Worm (Caenorhabditis elegans): Measurements from ENCODE around the gene coq-3.

Gene coq-3

ce11 chrIV:14769218-14769835 is 26.8 kb downstream of the coq-3 start, which contains the start of gene Y57G11C.43:
Y57G11C.43 (plus strand) TSS chrIV:14769441.
- no peak for TF ChIP-seq ets-7 (tag; optimal IDR thresholded peaks at IDR 0.05)
- no peak for TF ChIP-seq flt-1 (GFP tag; IDR thresholded peaks at IDR 0.05)
- no peak for TF ChIP-seq sea-1 (GFP tag; conservative IDR thresholded peaks at IDR 0.05)
- TF ChIP-seq pes-1 (GFP tag; IDR thresholded peaks at IDR 0.05), result no peak
- TF ChIP-seq tra-4 (tag; optimal IDR thresholded peaks at IDR 0.05), result no peak
- no peak for TF ChIP-seq tbx-37 (GFP tag; conservative IDR thresholded peaks at IDR 0.05)
- TF ChIP-seq scrt-1 (GFP tag; IDR thresholded peaks at IDR 0.05), result no peak

DNA sequence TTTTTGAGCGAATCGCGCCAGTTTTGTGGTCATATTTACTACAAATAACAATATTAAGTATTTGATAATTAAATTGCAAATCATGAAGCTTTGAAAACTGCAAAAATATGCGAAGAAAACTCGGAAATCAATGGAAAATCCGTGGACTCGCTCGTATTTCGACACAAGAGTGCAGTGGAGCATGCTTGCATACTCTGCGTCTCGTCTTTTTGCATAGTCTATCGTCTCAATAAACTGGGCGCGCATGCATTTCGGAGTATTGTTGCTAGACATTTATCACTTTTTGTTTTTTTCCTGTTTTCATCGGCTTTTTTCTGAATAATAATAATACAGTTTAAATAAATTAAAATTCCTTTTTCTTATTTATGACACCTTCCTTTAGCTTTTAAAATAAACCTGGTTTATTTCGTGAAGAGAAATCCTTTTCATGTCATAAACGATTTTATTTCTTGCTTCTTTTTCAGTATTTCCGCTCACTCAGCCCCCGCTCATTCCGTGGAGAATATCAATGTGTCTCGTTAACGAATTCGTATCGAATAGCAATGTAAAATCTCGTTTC is 28.4 kb downstream of the coq-3 start, which contains the start of the genes mrps-7 and Y57G11C.3:
TSS of gene mrps-7 (minus strand) at position 38 of the 559 bp plus-strand sequence.
TSS of gene Y57G11C.3 (plus strand) at position 509 of the 559 bp plus-strand sequence.
- TF ChIP-seq ets-7 (tag; optimal IDR thresholded peaks at IDR 0.05), result no peak
- TF ChIP-seq F13C5.2 (tag; optimal IDR thresholded peaks at IDR 0.05), result peak; percentile 83
- TF ChIP-seq hmbx-1 (tag; optimal IDR thresholded peaks at IDR 0.05), result no peak
- TF ChIP-seq hmg-4 (GFP tag; optimal IDR thresholded peaks at IDR 0.05), result peak; percentile 0
- TF ChIP-seq aly-1 (tag; optimal IDR thresholded peaks at IDR 0.05), result no peak
- no peak for TF ChIP-seq tbx-37 (GFP tag; conservative IDR thresholded peaks at IDR 0.05)
- no peak for TF ChIP-seq pes-1 (GFP tag; IDR thresholded peaks at IDR 0.05)

DNA sequence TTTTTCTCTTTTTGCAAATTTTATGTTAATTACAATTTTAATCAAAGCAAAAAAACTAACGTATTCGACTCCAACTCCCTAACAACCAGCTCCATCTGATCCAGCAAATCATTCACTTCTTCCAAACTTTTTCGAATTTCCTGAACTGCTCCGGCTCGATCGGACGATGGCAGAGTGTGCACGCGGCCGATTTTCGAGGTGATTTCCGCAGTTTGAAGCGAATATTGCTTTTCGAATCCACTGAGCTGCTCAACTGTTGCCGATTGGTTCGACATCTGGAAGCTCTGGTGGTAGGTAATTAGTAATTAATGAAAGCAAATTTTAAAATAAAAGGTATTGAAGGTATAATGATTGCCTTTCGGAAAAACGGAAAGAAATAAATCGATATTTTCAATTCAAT is 29.7 kb downstream of the coq-3 start, which contains the start of gene vti-1:
TSS of gene vti-1 (minus strand) at position 284 of the 400 bp plus-strand sequence.
- TF ChIP-seq hmg-4 (GFP tag; optimal IDR thresholded peaks at IDR 0.05) (no peak), B0310.2 (tag; optimal IDR thresholded peaks at IDR 0.05) (no peak), tbx-37 (GFP tag; conservative IDR thresholded peaks at IDR 0.05) (no peak), pes-1 (GFP tag; IDR thresholded peaks at IDR 0.05) (no peak)

DNA sequence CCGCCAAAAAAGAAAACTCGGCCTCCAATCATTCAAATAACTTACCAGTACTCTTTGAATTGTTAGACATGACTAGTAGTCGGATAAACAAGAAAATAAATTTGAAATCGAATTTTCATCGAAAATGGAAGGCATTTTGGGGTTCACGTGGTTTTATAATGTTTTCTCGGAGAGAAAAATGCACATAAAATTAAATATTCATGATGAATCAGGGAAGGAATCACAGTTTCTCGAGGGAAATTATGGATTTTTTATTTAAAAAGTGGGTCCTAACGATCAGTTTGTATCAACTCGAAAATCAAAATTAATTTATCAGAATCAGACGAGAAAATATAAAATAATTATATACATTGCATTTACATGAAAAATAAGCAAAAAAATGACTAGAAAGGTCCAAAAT is 30.8 kb downstream of the coq-3 start, which contains the start of gene Y57G11C.5:
TSS of gene Y57G11C.5 (minus strand) at position 101 of the 400 bp plus-strand sequence.
- no peak for TF ChIP-seq scrt-1 (GFP tag; IDR thresholded peaks at IDR 0.05)
- no peak for TF ChIP-seq ceh-13 (GFP tag; optimal IDR thresholded peaks at IDR 0.05)
- no peak for TF ChIP-seq hmbx-1 (tag; optimal IDR thresholded peaks at IDR 0.05)
- TF ChIP-seq tbx-37 (GFP tag; conservative IDR thresholded peaks at IDR 0.05), result no peak
- no peak for TF ChIP-seq ets-7 (tag; optimal IDR thresholded peaks at IDR 0.05)
- TF ChIP-seq F13C5.2 (tag; optimal IDR thresholded peaks at IDR 0.05), result no peak

DNA sequence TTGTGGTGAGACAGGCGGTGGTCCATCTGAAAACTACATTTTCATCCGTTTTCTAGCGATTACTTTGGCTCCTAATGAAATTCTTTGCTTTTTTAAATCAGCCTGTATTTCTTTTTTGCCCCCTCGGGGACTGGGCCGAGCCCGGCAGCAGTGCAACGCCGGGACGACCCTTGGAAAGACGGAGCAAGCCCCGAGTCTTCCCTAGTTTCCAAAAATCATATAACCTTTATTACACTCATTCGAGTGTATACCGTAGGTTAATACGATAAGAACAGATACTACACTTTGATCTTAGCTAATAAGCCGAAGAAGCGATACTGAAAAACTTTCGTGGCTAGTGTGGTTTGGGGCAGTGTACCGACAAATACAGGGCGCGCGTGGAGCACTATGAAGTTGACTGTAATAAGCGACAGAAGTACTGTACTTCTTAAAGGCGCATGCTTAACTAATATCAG is 31.4 kb downstream of the coq-3 start:
- TF ChIP-seq hnd-1 (tag; optimal IDR thresholded peaks at IDR 0.05) (no peak), tra-4 (tag; optimal IDR thresholded peaks at IDR 0.05) (no peak), F13C5.2 (tag; optimal IDR thresholded peaks at IDR 0.05) (no peak), tbx-37 (GFP tag; conservative IDR thresholded peaks at IDR 0.05) (no peak), scrt-1 (GFP tag; IDR thresholded peaks at IDR 0.05) (no peak), tbx-11 (GFP tag; IDR thresholded peaks at IDR 0.05) (no peak)

DNA sequence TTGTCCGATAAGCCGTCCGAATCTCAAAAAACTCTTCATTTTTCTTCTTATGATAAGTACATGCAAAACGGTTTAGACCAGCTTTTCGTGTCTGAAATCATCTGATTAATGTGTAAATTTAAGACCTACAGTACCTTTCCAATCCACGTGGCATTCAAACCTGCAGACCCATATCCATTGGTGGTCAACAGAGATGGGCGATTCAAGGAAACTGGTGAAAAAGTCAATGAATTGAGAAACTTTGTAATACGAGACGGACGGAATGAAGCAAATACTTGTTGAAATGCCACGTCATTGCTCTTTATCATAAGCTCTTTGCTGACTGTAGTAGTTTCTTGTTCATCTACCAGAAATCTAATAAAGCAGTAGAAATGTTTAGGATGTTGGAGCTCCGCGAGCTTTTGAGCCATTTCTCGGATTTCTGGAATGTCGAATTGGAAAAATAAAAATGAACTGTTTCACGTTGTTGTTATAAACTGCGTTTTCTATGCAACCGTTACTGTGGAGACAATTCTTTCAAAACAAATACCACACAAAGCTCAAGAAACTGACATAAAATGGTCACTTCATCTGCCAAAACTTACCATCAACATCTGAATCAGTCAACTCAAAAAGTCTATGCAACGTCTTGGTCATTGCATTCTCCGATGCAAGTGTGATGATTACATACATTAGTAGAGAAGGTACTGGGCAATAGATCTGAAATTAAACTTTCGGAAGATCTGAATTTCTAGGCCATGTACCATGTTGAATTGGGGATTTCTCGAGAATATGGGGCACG is 32.0 kb downstream of the coq-3 start:
- TF ChIP-seq tbx-11 (GFP tag; IDR thresholded peaks at IDR 0.05) (no peak), ama-1 (optimal IDR thresholded peaks at IDR 0.05) (no peak), ceh-36 (tag; optimal IDR thresholded peaks at IDR 0.05) (no peak), hnd-1 (tag; optimal IDR thresholded peaks at IDR 0.05) (no peak), tbx-37 (GFP tag; conservative IDR thresholded peaks at IDR 0.05) (no peak), pes-1 (GFP tag; IDR thresholded peaks at IDR 0.05) (no peak), aly-1 (tag; optimal IDR thresholded peaks at IDR 0.05) (no peak), scrt-1 (GFP tag; IDR thresholded peaks at IDR 0.05) (no peak), ets-7 (tag; optimal IDR thresholded peaks at IDR 0.05) (no peak), F13C5.2 (tag; optimal IDR thresholded peaks at IDR 0.05) (no peak), hmbx-1 (tag; optimal IDR thresholded peaks at IDR 0.05) (no peak), flt-1 (GFP tag; IDR thresholded peaks at IDR 0.05) (no peak), tra-4 (tag; optimal IDR thresholded peaks at IDR 0.05) (no peak), B0310.2 (tag; optimal IDR thresholded peaks at IDR 0.05) (no peak), ceh-13 (GFP tag; optimal IDR thresholded peaks at IDR 0.05) (no peak), hmg-4 (GFP tag; optimal IDR thresholded peaks at IDR 0.05) (no peak), sea-1 (GFP tag; conservative IDR thresholded peaks at IDR 0.05) (no peak)

ce11 chrIV:14763348-14763747 is 32.8 kb downstream of the coq-3 start:
- TF ChIP-seq F13C5.2 (tag; optimal IDR thresholded peaks at IDR 0.05), result peak; percentile 7

DNA sequence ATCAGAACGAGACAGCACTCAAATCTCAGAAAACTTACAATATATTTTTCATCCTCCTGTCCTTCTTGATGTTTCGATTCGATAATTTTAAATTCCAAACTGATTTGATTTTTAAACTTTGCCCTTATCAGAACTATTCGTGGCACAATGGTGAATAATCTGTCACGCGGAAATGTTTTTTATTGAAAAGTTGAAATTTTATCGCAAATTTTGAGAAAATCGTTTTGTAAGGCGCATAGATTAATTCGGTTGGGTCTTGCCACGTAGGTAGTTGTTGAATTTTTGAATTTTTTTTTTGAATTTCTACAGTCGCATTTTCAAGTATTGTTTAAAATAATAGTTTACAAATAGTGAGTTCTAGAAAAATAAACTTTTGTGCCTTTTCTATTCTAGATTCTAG is 35.3 kb downstream of the coq-3 start, which contains the start of gene ptp-5.2:
TSS of gene ptp-5.2 (minus strand) at position 101 of the 400 bp plus-strand sequence.
- TF ChIP-seq ets-7 (tag; optimal IDR thresholded peaks at IDR 0.05) (no peak), B0310.2 (tag; optimal IDR thresholded peaks at IDR 0.05) (no peak)
